Worm (Caenorhabditis elegans) whole organism, L1 larva: Measurements from ENCODE around the gene K08D8.3.

Source experiments
- C34B4.2 ChIP-seq: sonication (generic microtip); optimal IDR thresholded peaks from 2 replicates; lab custom pipeline; 2017; ENCODE audit warnings: mild to moderate bottlenecking, missing genetic modification characterization, missing compliant biosample characterization
- Y116A8C.19 ChIP-seq: sonication (generic microtip); optimal IDR thresholded peaks from 2 replicates; lab custom pipeline; 2016; ENCODE audit warnings: missing compliant biosample characterization, missing genetic modification characterization, borderline replicate concordance
- alr-1 ChIP-seq: fragments of 200-800 bp; sonication (Bioruptor generic); optimal IDR thresholded peaks from 2 replicates; lab custom pipeline; 2018; ENCODE audit warnings: borderline replicate concordance, mild to moderate bottlenecking, missing genetic modification characterization, missing compliant biosample characterization
- ceh-8 ChIP-seq: fragments of 200-800 bp; sonication (Bioruptor generic); optimal IDR thresholded peaks from 2 replicates; lab custom pipeline; 2018; ENCODE audit warnings: mild to moderate bottlenecking, missing genetic modification characterization, moderate library complexity, missing compliant biosample characterization
- ceh-88 ChIP-seq: fragments of 200-800 bp; sonication (Bioruptor generic); IDR thresholded peaks from 2 replicates; pipeline ENCODE4 v1.3.6; 2022; ENCODE audit warnings: missing genetic modification characterization, missing compliant biosample characterization
- ceh-90 ChIP-seq: sonication (generic microtip); optimal IDR thresholded peaks from 2 replicates; lab custom pipeline; 2016; ENCODE audit warnings: missing genetic modification characterization, missing compliant biosample characterization
- ces-1 ChIP-seq: fragments of 150-350 bp; optimal IDR thresholded peaks from 2 replicates; lab custom pipeline; 2014; ENCODE audit warnings: missing biosample characterization, missing genetic modification reagents, missing genetic modification characterization
- dpl-1 ChIP-seq, 3 experiments: fragments of 150-350 bp in 2 of 3; sonication (generic microtip) in 1 of 3; optimal IDR thresholded peaks; 2 replicates each; lab custom pipeline; 2014 to 2017; ENCODE audit warnings: missing biosample characterization in 3 of 3, missing genetic modification characterization in 3 of 3, missing genetic modification reagents in 3 of 3
- dsc-1 ChIP-seq: sonication (generic microtip); optimal IDR thresholded peaks from 2 replicates; lab custom pipeline; 2016; ENCODE audit warnings: mild to moderate bottlenecking, missing genetic modification characterization, missing compliant biosample characterization
- efl-3 ChIP-seq: fragments of 200-800 bp; sonication (Bioruptor generic); optimal IDR thresholded peaks from 2 replicates; lab custom pipeline; 2018; ENCODE audit warnings: mild to moderate bottlenecking, missing genetic modification characterization, missing compliant biosample characterization
- elt-2 ChIP-seq: sonication (generic microtip); optimal IDR thresholded peaks from 2 replicates; lab custom pipeline; 2016; ENCODE audit warnings: missing genetic modification characterization, mild to moderate bottlenecking, inconsistent platforms, missing compliant biosample characterization, missing genetic modification reagents
- ets-5 ChIP-seq: fragments of 200-800 bp; sonication (Bioruptor generic); IDR thresholded peaks from 2 replicates; pipeline ENCODE4 v1.3.6; 2022; ENCODE audit warnings: missing genetic modification characterization, missing compliant biosample characterization
- fkh-10 ChIP-seq: sonication (generic microtip); optimal IDR thresholded peaks from 2 replicates; lab custom pipeline; 2017; ENCODE audit warnings: missing biosample characterization, missing genetic modification reagents, missing genetic modification characterization
- fkh-8 ChIP-seq: sonication (generic microtip); optimal IDR thresholded peaks from 2 replicates; lab custom pipeline; 2016; ENCODE audit warnings: mild to moderate bottlenecking, missing genetic modification characterization, missing compliant biosample characterization
- grh-1 ChIP-seq: fragments of 200-800 bp; sonication (Bioruptor generic); IDR thresholded peaks from 2 replicates; pipeline ENCODE4 v1.3.6; 2022; ENCODE audit warnings: missing genetic modification reagents, missing genetic modification characterization, missing compliant biosample characterization
- hlh-4 ChIP-seq: sonication (generic microtip); optimal IDR thresholded peaks from 2 replicates; lab custom pipeline; 2016; ENCODE audit warnings: mild to moderate bottlenecking, missing genetic modification characterization, missing compliant biosample characterization
- hpl-2 ChIP-seq: fragments of 150-350 bp; optimal IDR thresholded peaks from 2 replicates; lab custom pipeline; 2014; ENCODE audit warnings: missing biosample characterization, missing genetic modification reagents, missing genetic modification characterization
- irx-1 ChIP-seq: sonication (generic microtip); optimal IDR thresholded peaks from 2 replicates; lab custom pipeline; 2016; ENCODE audit warnings: missing genetic modification characterization, missing compliant biosample characterization
- isw-1 ChIP-seq: fragments of 200-800 bp; sonication (Bioruptor generic); IDR thresholded peaks from 2 replicates; pipeline ENCODE4 v1.3.6; 2022; ENCODE audit warnings: missing genetic modification characterization, missing compliant biosample characterization
- jun-1 ChIP-seq: fragments of 150-350 bp; optimal IDR thresholded peaks from 2 replicates; lab custom pipeline; 2014; ENCODE audit warnings: missing biosample characterization, missing genetic modification reagents, missing genetic modification characterization
- lin-14 ChIP-seq: fragments of 200-800 bp; sonication (Bioruptor generic); optimal IDR thresholded peaks from 2 replicates; lab custom pipeline; 2018; ENCODE audit warnings: mild to moderate bottlenecking, missing genetic modification characterization, moderate library complexity, missing compliant biosample characterization
- lin-15B ChIP-seq: fragments of 150-350 bp; sonication (generic microtip); optimal IDR thresholded peaks from 3 replicates; lab custom pipeline; 2014; ENCODE audit warnings: missing biosample characterization, missing genetic modification characterization
- lin-35 ChIP-seq, 2 experiments: fragments of 150-350 bp; optimal IDR thresholded peaks; 2 replicates each; lab custom pipeline; 2014; ENCODE audit warnings: missing biosample characterization in 2 of 2, missing genetic modification characterization in 2 of 2, missing genetic modification reagents in 2 of 2
- lir-3 ChIP-seq: sonication (generic microtip); optimal IDR thresholded peaks from 2 replicates; lab custom pipeline; 2016; ENCODE audit warnings: mild to moderate bottlenecking, missing genetic modification characterization, moderate library complexity, missing compliant biosample characterization; ENCODE audit not compliant: poor library complexity
- mef-2 ChIP-seq: fragments of 150-350 bp; optimal IDR thresholded peaks from 2 replicates; lab custom pipeline; 2014; ENCODE audit warnings: missing biosample characterization, missing genetic modification characterization
- nhr-12 ChIP-seq: sonication (generic microtip); optimal IDR thresholded peaks from 2 replicates; lab custom pipeline; 2017; ENCODE audit warnings: missing biosample characterization, missing genetic modification characterization
- nhr-19 ChIP-seq: fragments of 200-800 bp; sonication (Bioruptor generic); conservative IDR thresholded peaks from 2 replicates; pipeline ENCODE4 v1.3.6; 2022; ENCODE audit warnings: missing genetic modification characterization, missing compliant biosample characterization
- nhr-20 ChIP-seq: sonication (generic microtip); optimal IDR thresholded peaks from 2 replicates; lab custom pipeline; 2016; ENCODE audit warnings: mild to moderate bottlenecking, missing genetic modification characterization, missing compliant biosample characterization
- nhr-237 ChIP-seq: fragments of 150-350 bp; optimal IDR thresholded peaks from 2 replicates; lab custom pipeline; 2014; ENCODE audit warnings: missing biosample characterization, missing genetic modification characterization
- nhr-28 ChIP-seq: fragments of 150-350 bp; optimal IDR thresholded peaks from 2 replicates; lab custom pipeline; 2014; ENCODE audit warnings: missing biosample characterization, missing genetic modification characterization
- nhr-71 ChIP-seq: sonication (generic microtip); optimal IDR thresholded peaks from 2 replicates; lab custom pipeline; 2016; ENCODE audit warnings: mild to moderate bottlenecking, missing genetic modification characterization, moderate library complexity, missing compliant biosample characterization
- nhr-76 ChIP-seq: sonication (generic microtip); optimal IDR thresholded peaks from 2 replicates; lab custom pipeline; 2017; ENCODE audit warnings: missing biosample characterization, missing genetic modification characterization
- pag-3 ChIP-seq: sonication (generic microtip); optimal IDR thresholded peaks from 2 replicates; lab custom pipeline; 2017; ENCODE audit warnings: missing genetic modification characterization, mild to moderate bottlenecking, missing compliant biosample characterization, antibody characterized with exemption, borderline replicate concordance; ENCODE audit not compliant: insufficient read depth
- pqm-1 ChIP-seq: sonication (generic microtip); optimal IDR thresholded peaks from 3 replicates; lab custom pipeline; 2017; ENCODE audit warnings: missing biosample characterization, missing genetic modification characterization
- rnt-1 ChIP-seq: sonication (generic microtip); optimal IDR thresholded peaks from 2 replicates; lab custom pipeline; 2016; ENCODE audit warnings: mild to moderate bottlenecking, missing genetic modification characterization, moderate library complexity, missing compliant biosample characterization
- skn-1 ChIP-seq: fragments of 150-350 bp; optimal IDR thresholded peaks from 2 replicates; lab custom pipeline; 2014; ENCODE audit warnings: missing biosample characterization, missing genetic modification characterization
- sox-4 ChIP-seq: sonication (generic microtip); optimal IDR thresholded peaks from 2 replicates; lab custom pipeline; 2016; ENCODE audit warnings: missing genetic modification characterization, missing compliant biosample characterization
- tbx-2 ChIP-seq: sonication (generic microtip); optimal IDR thresholded peaks from 2 replicates; lab custom pipeline; 2016; ENCODE audit warnings: missing genetic modification characterization, missing compliant biosample characterization
- ztf-4 ChIP-seq: fragments of 150-350 bp; optimal IDR thresholded peaks from 2 replicates; lab custom pipeline; 2014; ENCODE audit warnings: missing biosample characterization, missing genetic modification characterization

The K08D8.3 gene

DNA sequence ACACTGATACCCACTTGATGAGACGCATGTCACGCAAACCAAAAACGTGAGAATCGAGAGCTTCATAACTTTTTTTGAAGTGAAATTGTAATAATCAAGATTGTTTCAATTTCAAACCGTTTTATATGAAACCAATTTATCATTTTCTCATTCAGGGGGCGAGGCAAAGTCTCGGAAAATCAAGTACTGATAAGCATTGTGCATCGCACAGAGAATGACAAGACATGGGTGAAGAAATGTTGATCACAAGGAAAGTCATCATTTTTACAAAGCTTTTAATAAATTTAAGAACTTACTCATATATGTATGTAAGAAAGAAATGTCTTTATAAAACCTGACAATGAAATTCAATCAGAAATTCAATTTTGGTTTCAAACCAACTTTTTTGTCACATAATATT is at the start of gene K08D8.3:
Gene K08D8.3 (minus strand): TSS at position 131 of the 400 bp plus-strand sequence.
- TF ChIP-seq Y116A8C.19 (tag; lab: Kevin White, UChicago), result no peak
- no peak for TF ChIP-seq isw-1
- no peak for TF ChIP-seq fkh-8 (tag; lab: Kevin White, UChicago)
- peak; percentile 86 for TF ChIP-seq elt-2 (tag; lab: Kevin White, UChicago)
- no peak for TF ChIP-seq ceh-90
- no peak for TF ChIP-seq ceh-8 (GFP tag; lab: Kevin White, UChicago)
- TF ChIP-seq lin-35 (GFP tag; optimal IDR thresholded peaks at IDR 0.05; lab: Kevin White, UChicago), result peak in 1 of 2 experiments; percentile 16
- TF ChIP-seq nhr-28, result no peak
- no peak for TF ChIP-seq grh-1 (GFP tag; lab: Robert Waterston, UW)
- no peak for TF ChIP-seq ces-1 (GFP tag; lab: Kevin White, UChicago)
- TF ChIP-seq fkh-10 (GFP tag; lab: Kevin White, UChicago), result no peak
- no peak for TF ChIP-seq lin-15B
- no peak for TF ChIP-seq irx-1 (tag; lab: Kevin White, UChicago)
- no peak for TF ChIP-seq pag-3 (tag; lab: Kevin White, UChicago)
- no peak for TF ChIP-seq efl-3
- TF ChIP-seq nhr-20 (tag; lab: Kevin White, UChicago), result peak; percentile 11

DNA sequence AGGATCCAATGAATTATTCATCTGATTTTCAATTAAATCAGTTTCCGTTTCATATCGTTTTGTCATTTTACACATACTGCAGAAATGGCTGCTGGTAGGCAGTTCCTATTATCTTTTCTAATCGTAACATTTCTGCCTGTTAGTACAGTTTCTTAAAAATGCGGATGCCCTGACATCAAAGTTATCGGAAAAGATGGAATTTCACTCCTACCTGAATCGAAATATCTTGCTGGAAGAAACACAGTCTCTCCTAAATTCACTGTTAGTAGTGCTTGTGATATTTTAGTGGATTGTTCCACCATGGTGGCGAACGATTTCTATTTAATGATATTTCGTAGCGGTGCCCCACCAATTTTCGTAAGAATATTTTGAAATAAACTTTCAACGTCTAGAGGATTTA is 42.0 kb upstream of the K08D8.3 start, which contains the start of gene F55G11.10:
Gene F55G11.10 (plus strand): TSS at position 301 of the 400 bp plus-strand sequence.
- no peak for TF ChIP-seq C34B4.2 (tag; lab: Kevin White, UChicago)
- no peak for TF ChIP-seq nhr-71 (tag; lab: Kevin White, UChicago)
- no peak for TF ChIP-seq nhr-20 (tag; lab: Kevin White, UChicago)
- TF ChIP-seq nhr-76, result no peak
- TF ChIP-seq fkh-8 (tag; lab: Kevin White, UChicago), result no peak
- no peak for TF ChIP-seq ztf-4 (tag; lab: Kevin White, UChicago)
- no peak for TF ChIP-seq lin-14 (GFP tag; lab: Kevin White, UChicago)
- no peak for TF ChIP-seq fkh-10 (GFP tag; lab: Kevin White, UChicago)
- no peak for TF ChIP-seq nhr-28
- TF ChIP-seq nhr-237, result no peak

DNA sequence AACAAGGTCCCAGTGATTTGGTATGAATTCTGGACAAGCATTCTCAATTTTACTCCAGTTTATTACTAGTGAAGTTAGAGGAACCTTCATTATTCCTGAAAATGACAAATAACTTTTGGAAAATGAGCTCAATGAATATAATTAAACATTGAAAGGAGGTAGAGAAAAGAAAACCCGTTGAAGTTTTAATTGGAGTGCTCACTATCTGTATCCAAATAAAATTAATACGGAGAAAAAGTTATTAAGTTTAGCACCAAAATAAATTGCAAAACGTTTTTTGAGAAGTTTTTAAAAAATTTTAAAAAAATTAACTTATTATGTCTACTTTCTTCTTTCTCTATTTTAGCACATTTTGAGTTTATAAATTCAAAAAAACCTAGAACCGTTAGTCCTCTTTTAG is 40.0 kb upstream of the K08D8.3 start, which contains the start of gene F55G11.1:
Gene F55G11.1 (minus strand): TSS at position 101 of the 400 bp plus-strand sequence.
- TF ChIP-seq ets-5 (GFP tag; lab: Robert Waterston, UW), result no peak
- TF ChIP-seq alr-1 (tag; lab: Kevin White, UChicago), result no peak
- TF ChIP-seq pag-3 (tag; lab: Kevin White, UChicago), result no peak
- no peak for TF ChIP-seq dpl-1 (GFP tag; optimal IDR thresholded peaks at IDR 0.05; lab: Kevin White, UChicago)
- no peak for TF ChIP-seq fkh-8 (tag; lab: Kevin White, UChicago)
- no peak for TF ChIP-seq tbx-2 (tag; lab: Kevin White, UChicago)
- TF ChIP-seq rnt-1 (tag; lab: Kevin White, UChicago), result no peak
- TF ChIP-seq lir-3 (tag; lab: Kevin White, UChicago), result no peak
- no peak for TF ChIP-seq skn-1 (tag; lab: Kevin White, UChicago)
- TF ChIP-seq ces-1 (GFP tag; lab: Kevin White, UChicago), result no peak
- TF ChIP-seq nhr-76, result no peak
- no peak for TF ChIP-seq sox-4
- TF ChIP-seq pqm-1 (tag; lab: Kevin White, UChicago), result no peak
- TF ChIP-seq, all 84 proteins: peak for 0

DNA sequence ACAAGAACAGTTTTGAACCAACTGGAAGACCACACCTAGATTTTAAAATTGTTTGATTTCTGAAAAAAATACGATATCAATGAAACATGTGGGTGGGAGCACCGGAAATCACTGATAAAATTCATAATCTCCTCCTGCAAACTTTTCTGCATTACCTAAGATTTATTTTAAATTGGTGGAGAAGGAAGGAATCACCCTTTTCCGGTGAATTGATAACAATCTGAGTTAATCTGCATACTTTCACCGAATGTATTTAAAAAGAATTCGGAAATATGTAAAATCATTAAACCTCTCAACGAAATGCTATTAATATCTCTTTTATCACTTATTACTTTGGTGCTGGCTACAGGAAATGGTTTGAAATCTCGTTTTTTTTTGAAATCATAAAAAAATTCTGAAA is 36.2 kb upstream of the K08D8.3 start, which contains the start of gene dct-19:
Gene dct-19 (plus strand): TSS at position 301 of the 400 bp plus-strand sequence.
- no peak for TF ChIP-seq ceh-8 (GFP tag; lab: Kevin White, UChicago)
- TF ChIP-seq mef-2, result no peak
- no peak for TF ChIP-seq hpl-2 (GFP tag; lab: Kevin White, UChicago)
- no peak for TF ChIP-seq nhr-12 (tag; lab: Kevin White, UChicago)
- TF ChIP-seq nhr-76, result no peak
- no peak for TF ChIP-seq ceh-88 (GFP tag; lab: Robert Waterston, UW)
- no peak for TF ChIP-seq jun-1 (tag; lab: Kevin White, UChicago)
- no peak for TF ChIP-seq dsc-1
- TF ChIP-seq nhr-19 (GFP tag; lab: Robert Waterston, UW), result no peak
- no peak for TF ChIP-seq hlh-4 (tag; lab: Kevin White, UChicago)
- TF ChIP-seq efl-3, result no peak
